Worm (Caenorhabditis elegans): ENCODE measurements around the gene F56B3.6.

The F56B3.6 gene

DNA sequence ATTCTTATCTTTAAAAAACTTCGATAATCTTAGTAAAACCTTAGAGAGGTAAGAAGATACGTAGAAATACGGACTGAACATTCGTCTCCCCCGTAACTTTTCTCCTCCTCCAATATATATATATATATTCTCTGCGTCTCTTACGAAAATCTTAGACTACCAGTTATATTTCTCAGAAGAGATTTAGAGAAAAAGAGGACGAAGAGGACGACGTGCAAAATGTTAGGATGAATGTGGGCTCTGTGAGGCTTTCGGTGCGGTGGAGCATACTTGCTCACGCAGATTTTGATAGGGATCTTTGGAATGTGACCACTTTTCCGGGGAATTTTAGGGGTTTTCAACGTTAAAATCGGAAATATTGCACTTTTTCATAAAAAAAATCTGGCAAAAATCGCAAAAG lies 40.6 kb downstream of the F56B3.6 start (continued):
- TF ChIP-seq ceh-62 (tag; optimal IDR thresholded peaks at IDR 0.05) (no peak), hlh-11 (tag; optimal IDR thresholded peaks at IDR 0.05) (peak; percentile 20), nhr-237 (tag; optimal IDR thresholded peaks at IDR 0.05) (no peak), egl-43 (GFP tag; IDR thresholded peaks at IDR 0.05) (no peak), nhr-11 (tag; optimal IDR thresholded peaks at IDR 0.05) (peak; percentile 62), sdz-12 (GFP tag; optimal IDR thresholded peaks at IDR 0.05) (no peak), nhr-41 (GFP tag; IDR thresholded peaks at IDR 0.05) (no peak), nhr-77 (tag; optimal IDR thresholded peaks at IDR 0.05) (no peak), F26F4.8 (GFP tag; conservative IDR thresholded peaks at IDR 0.05) (no peak), nhr-6 (tag; optimal IDR thresholded peaks at IDR 0.05) (peak; percentile 18), ZK546.5 (tag; optimal IDR thresholded peaks at IDR 0.05) (no peak), hmg-1.1 (GFP tag; IDR thresholded peaks at IDR 0.05) (peak; percentile 63), F49E8.2 (tag; optimal IDR thresholded peaks at IDR 0.05; ENCODE audit: borderline replicate concordance) (no peak), ceh-32 (tag; optimal IDR thresholded peaks at IDR 0.05; ENCODE audit: poor library complexity) (no peak), lin-1 (GFP tag; IDR thresholded peaks at IDR 0.05) (no peak), ceh-28 (tag; optimal IDR thresholded peaks at IDR 0.05) (no peak), zip-11 (GFP tag; IDR thresholded peaks at IDR 0.05) (no peak), lin-13 (GFP tag; optimal IDR thresholded peaks at IDR 0.05) (no peak), nhr-25 (tag; optimal IDR thresholded peaks at IDR 0.05; ENCODE audit: borderline replicate concordance, insufficient read depth) (no peak), nhr-42 (GFP tag; IDR thresholded peaks at IDR 0.05) (no peak), Y75B8A.6 (GFP tag; IDR thresholded peaks at IDR 0.05) (no peak), R02D3.7 (tag; optimal IDR thresholded peaks at IDR 0.05) (no peak), mes-2 (tag; optimal IDR thresholded peaks at IDR 0.05; ENCODE audit: poor library complexity, severe bottlenecking) (no peak), Y5F2A.4 (GFP tag; optimal IDR thresholded peaks at IDR 0.05) (no peak), nhr-76 (tag; optimal IDR thresholded peaks at IDR 0.05) (no peak), dmd-8 (GFP tag; IDR thresholded peaks at IDR 0.05) (no peak), T26A8.4 (GFP tag; IDR thresholded peaks at IDR 0.05) (no peak), lir-3 (tag; optimal IDR thresholded peaks at IDR 0.05) (no peak), zip-2 (tag; optimal IDR thresholded peaks at IDR 0.05) (peak; percentile 10), unc-62 (GFP tag; optimal IDR thresholded peaks at IDR 0.05 in 1 of 2) (no peak), unc-62 (tag; optimal IDR thresholded peaks at IDR 0.05) (no peak), lin-39 (tag; optimal IDR thresholded peaks at IDR 0.05) (no peak), duxl-1 (tag; optimal IDR thresholded peaks at IDR 0.05; ENCODE audit: poor library complexity) (no peak), arid-1 (GFP tag; conservative IDR thresholded peaks at IDR 0.05) (no peak), lin-29 (GFP tag; IDR thresholded peaks at IDR 0.05) (no peak), fkh-10 (GFP tag; optimal IDR thresholded peaks at IDR 0.05) (peak; percentile 42), gei-8 (GFP tag; optimal IDR thresholded peaks at IDR 0.05) (no peak), spr-1 (tag; optimal IDR thresholded peaks at IDR 0.05) (no peak), aly-2 (tag; optimal IDR thresholded peaks at IDR 0.05) (no peak), dmd-9 (GFP tag; IDR thresholded peaks at IDR 0.05) (no peak), zfp-3 (GFP tag; conservative IDR thresholded peaks at IDR 0.05) (no peak), daf-12 (tag; optimal IDR thresholded peaks at IDR 0.05) (no peak), Y48G9A.11 (GFP tag; IDR thresholded peaks at IDR 0.05) (no peak), hif-1 (tag; optimal IDR thresholded peaks at IDR 0.05) (peak; percentile 66 to 99), nhr-102 (tag; optimal IDR thresholded peaks at IDR 0.05) (no peak), saeg-2 (GFP tag; IDR thresholded peaks at IDR 0.05) (no peak), mxl-3 (GFP tag; optimal IDR thresholded peaks at IDR 0.05) (no peak), vab-7 (GFP tag; IDR thresholded peaks at IDR 0.05) (no peak), madf-5 (GFP tag; IDR thresholded peaks at IDR 0.05) (no peak), F44E2.7 (GFP tag; IDR thresholded peaks at IDR 0.05) (no peak), zag-1 (tag; optimal IDR thresholded peaks at IDR 0.05) (no peak), aha-1 (tag) (peak; percentile 100), attf-4 (tag; optimal IDR thresholded peaks at IDR 0.05) (no peak)

Data from whole organism, L4 larva.